Worm (Caenorhabditis elegans) whole organism, L4 larva: Measurements from ENCODE around the gene nlp-5.

ENCODE experiments used
- F44E2.7 ChIP-seq: fragments of 200-800 bp; sonication (Bioruptor generic); IDR thresholded peaks from 2 replicates; pipeline ENCODE4 v2.1.2; 2022; ENCODE audit warnings: missing genetic modification characterization, missing compliant biosample characterization
- F49E8.2 ChIP-seq: sonication (generic microtip); optimal IDR thresholded peaks from 2 replicates; lab custom pipeline; 2016; ENCODE audit warnings: missing compliant biosample characterization, mild to moderate bottlenecking, missing genetic modification characterization, borderline replicate concordance
- R02D3.7 ChIP-seq: fragments of 150-350 bp; sonication (generic microtip); optimal IDR thresholded peaks from 3 replicates; lab custom pipeline; 2014; ENCODE audit warnings: missing biosample characterization, missing genetic modification characterization
- T20F7.1 ChIP-seq: fragments of 200-800 bp; sonication (Bioruptor generic); optimal IDR thresholded peaks from 2 replicates; lab custom pipeline; 2018; ENCODE audit warnings: mild to moderate bottlenecking, missing genetic modification characterization, missing compliant biosample characterization
- T26A8.4 ChIP-seq: fragments of 200-800 bp; sonication (Bioruptor generic); IDR thresholded peaks from 2 replicates; pipeline ENCODE4 v1.3.6; 2022; ENCODE audit warnings: missing genetic modification characterization, missing compliant biosample characterization
- aha-1 ChIP-seq: fragments of 150-350 bp; peaks from one replicate; lab custom pipeline; 2014; ENCODE audit warnings: missing biosample characterization, missing genetic modification characterization
- arid-1 ChIP-seq: fragments of 200-800 bp; sonication (Bioruptor generic); conservative IDR thresholded peaks from 2 replicates; pipeline ENCODE4 v1.3.6; 2022; ENCODE audit warnings: missing genetic modification reagents, missing genetic modification characterization, missing compliant biosample characterization
- ceh-20 ChIP-seq: fragments of 200-800 bp; sonication (Bioruptor generic); IDR thresholded peaks from 2 replicates; pipeline ENCODE4 v1.3.6; 2022; ENCODE audit warnings: missing genetic modification reagents, missing genetic modification characterization, missing compliant biosample characterization
- ctbp-1 ChIP-seq: fragments of 200-800 bp; sonication (Bioruptor generic); IDR thresholded peaks from 2 replicates; pipeline ENCODE4 v1.3.6; 2022; ENCODE audit warnings: missing genetic modification reagents, missing genetic modification characterization, missing compliant biosample characterization
- daf-19 ChIP-seq: fragments of 200-800 bp; sonication (Bioruptor generic); conservative IDR thresholded peaks from 2 replicates; pipeline ENCODE4 v1.3.6; 2022; ENCODE audit warnings: missing genetic modification characterization, missing compliant biosample characterization
- dmd-8 ChIP-seq: fragments of 200-800 bp; sonication (Bioruptor generic); IDR thresholded peaks from 2 replicates; pipeline ENCODE4 v1.3.6; 2022; ENCODE audit warnings: missing genetic modification characterization, missing compliant biosample characterization
- dpl-1 ChIP-seq: fragments of 150-350 bp; optimal IDR thresholded peaks from 2 replicates; lab custom pipeline; 2014; ENCODE audit warnings: missing biosample characterization, missing genetic modification reagents, missing genetic modification characterization
- dve-1 ChIP-seq: sonication (generic microtip); optimal IDR thresholded peaks from 2 replicates; lab custom pipeline; 2017; ENCODE audit warnings: antibody characterized with exemption, mild to moderate bottlenecking, missing genetic modification characterization, missing compliant biosample characterization; ENCODE audit not compliant: insufficient read depth
- fos-1 ChIP-seq: fragments of 150-350 bp; optimal IDR thresholded peaks from 2 replicates; lab custom pipeline; 2014; ENCODE audit warnings: missing biosample characterization, missing genetic modification characterization
- hlh-30 ChIP-seq: sonication (generic microtip); optimal IDR thresholded peaks from 2 replicates; lab custom pipeline; 2017; ENCODE audit warnings: antibody characterized with exemption, mild to moderate bottlenecking, missing genetic modification characterization, missing compliant biosample characterization; ENCODE audit not compliant: insufficient read depth
- lim-7 ChIP-seq: fragments of 200-800 bp; sonication (Bioruptor generic); IDR thresholded peaks from 2 replicates; pipeline ENCODE4 v1.3.6; 2022; ENCODE audit warnings: missing genetic modification characterization, missing compliant biosample characterization
- lin-13 ChIP-seq: fragments of 150-350 bp; optimal IDR thresholded peaks from 2 replicates; lab custom pipeline; 2014; ENCODE audit warnings: missing biosample characterization, missing genetic modification reagents, missing genetic modification characterization
- lin-38 ChIP-seq: fragments of 200-800 bp; sonication (Bioruptor generic); IDR thresholded peaks from 2 replicates; pipeline ENCODE4 v1.3.6; 2022; ENCODE audit warnings: missing genetic modification reagents, missing genetic modification characterization, missing compliant biosample characterization
- lsy-2 ChIP-seq, 2 experiments: fragments of 150-350 bp in 1 of 2; sonication (generic microtip) in 1 of 2; optimal IDR thresholded peaks; 2 replicates each; lab custom pipeline; 2014 to 2017; ENCODE audit warnings: missing biosample characterization in 2 of 2, missing genetic modification characterization in 2 of 2
- mep-1 ChIP-seq: fragments of 150-350 bp; sonication (generic microtip); optimal IDR thresholded peaks from 3 replicates; lab custom pipeline; 2014; ENCODE audit warnings: missing biosample characterization, missing genetic modification characterization
- mes-2 ChIP-seq: sonication (generic microtip); optimal IDR thresholded peaks from 2 replicates; lab custom pipeline; 2016; ENCODE audit warnings: missing genotype, mild to moderate bottlenecking, missing genetic modification characterization, missing compliant biosample characterization; ENCODE audit not compliant: poor library complexity, severe bottlenecking
- mxl-3 ChIP-seq: fragments of 200-800 bp; sonication (Bioruptor generic); optimal IDR thresholded peaks from 2 replicates; lab custom pipeline; 2018; ENCODE audit warnings: mild to moderate bottlenecking, missing genetic modification characterization, missing compliant biosample characterization
- nhr-237 ChIP-seq: sonication (generic microtip); optimal IDR thresholded peaks from 2 replicates; lab custom pipeline; 2017; ENCODE audit warnings: missing biosample characterization, missing genetic modification characterization
- nhr-6 ChIP-seq: fragments of 150-350 bp; optimal IDR thresholded peaks from 2 replicates; lab custom pipeline; 2014; ENCODE audit warnings: missing biosample characterization, missing genetic modification characterization
- pha-4 ChIP-seq, 2 experiments: fragments of 150-350 bp in 1 of 2; fragments of 200-800 bp in 1 of 2; sonication (Bioruptor generic) in 1 of 2; IDR thresholded peaks in 1 of 2; optimal IDR thresholded peaks in 1 of 2; 2 replicates each; pipeline versions ENCODE4 v1.3.6 to Lab custom; 2014 to 2022; ENCODE audit warnings: missing genetic modification characterization in 2 of 2, missing genetic modification reagents in 2 of 2, missing biosample characterization in 1 of 2, missing compliant biosample characterization in 1 of 2
- spr-3 ChIP-seq: fragments of 200-800 bp; sonication (Bioruptor generic); optimal IDR thresholded peaks from 2 replicates; lab custom pipeline; 2018; ENCODE audit warnings: mild to moderate bottlenecking, missing genetic modification characterization, missing compliant biosample characterization
- unc-130 ChIP-seq: sonication (generic microtip); optimal IDR thresholded peaks from 2 replicates; lab custom pipeline; 2016; ENCODE audit warnings: missing genetic modification reagents, missing genetic modification characterization, missing compliant biosample characterization
- unc-62 ChIP-seq, 3 experiments: fragments of 150-350 bp in 1 of 3; sonication (generic microtip); optimal IDR thresholded peaks in 2 of 3; peaks in 1 of 3; 1 replicate in 1 of 3; 2 replicates in 2 of 3; lab custom pipeline; 2014 to 2017; ENCODE audit warnings: missing biosample characterization in 3 of 3, missing genetic modification characterization in 3 of 3, missing genetic modification reagents in 3 of 3, missing genotype in 1 of 3
- zip-11 ChIP-seq: fragments of 200-800 bp; sonication (Bioruptor generic); IDR thresholded peaks from 2 replicates; pipeline ENCODE4 v1.3.6; 2022; ENCODE audit warnings: missing genetic modification characterization, missing compliant biosample characterization

The nlp-5 gene

DNA sequence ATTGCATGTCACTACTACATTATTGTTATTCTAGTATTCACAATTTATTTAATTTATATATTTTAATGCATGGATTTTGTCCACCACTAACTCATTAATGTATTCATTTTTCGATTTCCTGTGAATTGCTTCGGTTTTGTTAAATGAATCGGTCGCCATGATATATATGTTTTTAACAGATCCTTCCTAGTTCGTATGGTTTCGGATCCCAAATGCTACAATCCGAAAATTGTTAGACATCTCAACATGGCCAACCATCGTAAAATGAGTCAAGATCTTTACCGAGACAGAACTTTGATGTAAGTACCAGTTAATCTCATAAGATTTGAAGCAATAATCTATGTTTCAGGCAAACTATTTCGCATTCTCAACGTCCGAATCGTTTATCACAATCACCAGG lies 34.8 kb downstream of the nlp-5 start:
- 0 out of 2 replicates have a peak, but pooled peaks have one; percentile 34 for TF ChIP-seq lin-38 (GFP tag; lab: Robert Waterston, UW)
- no peak for TF ChIP-seq arid-1
- TF ChIP-seq unc-62 (GFP tag; optimal IDR thresholded peaks at IDR 0.05 in 1 of 2; lab: Kevin White, UChicago): peak in 1 of 2 experiments; percentile 93
- TF ChIP-seq unc-62 (tag; optimal IDR thresholded peaks at IDR 0.05; lab: Kevin White, UChicago): no peak
- TF ChIP-seq, all 104 proteins: peak for 2

DNA sequence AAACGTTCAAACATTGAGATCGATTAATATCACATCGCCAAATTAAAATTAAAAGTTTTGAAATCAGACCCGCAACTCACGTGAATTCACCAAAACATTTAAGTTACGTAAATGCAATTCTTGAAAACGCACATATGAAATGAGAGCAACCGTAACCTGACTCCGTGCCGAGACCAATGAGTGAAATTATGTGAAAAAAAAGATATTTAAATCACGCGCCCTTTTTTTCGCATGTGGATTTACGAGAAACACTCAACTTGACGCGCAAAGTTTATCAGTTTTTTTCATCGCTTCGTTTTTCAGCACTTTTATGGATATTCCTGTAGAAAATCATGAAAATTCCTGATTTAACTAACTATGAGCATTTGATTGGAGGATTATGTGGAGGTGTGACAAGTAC lies 37.8 kb downstream of the nlp-5 start, which contains the start of the genes gei-14 and slc-25A32:
Gene gei-14 (minus strand): TSS at position 175 of the 400 bp plus-strand sequence.
Gene slc-25A32 (plus strand): TSS at position 242 of the 400 bp plus-strand sequence.
- peak in 1 of 2 experiments; percentile 82 for TF ChIP-seq lsy-2 (tag; optimal IDR thresholded peaks at IDR 0.05; lab: Kevin White, UChicago)
- peak; percentile 45 for TF ChIP-seq F49E8.2 (tag; lab: Kevin White, UChicago)
- TF ChIP-seq ceh-20 (GFP tag; lab: Robert Waterston, UW): no peak
- peak; percentile 84 for TF ChIP-seq R02D3.7 (tag; lab: Kevin White, UChicago)
- peak; percentile 65 for TF ChIP-seq unc-130 (GFP tag; lab: Kevin White, UChicago)
- TF ChIP-seq daf-19 (GFP tag; lab: Robert Waterston, UW): no peak
- no peak for TF ChIP-seq pha-4 (GFP tag; IDR thresholded peaks at IDR 0.05; lab: Robert Waterston, UW)
- peak; percentile 12 for TF ChIP-seq pha-4 (tag; optimal IDR thresholded peaks at IDR 0.05; lab: Kevin White, UChicago)
- TF ChIP-seq T20F7.1: no peak
- TF ChIP-seq lim-7 (GFP tag; lab: Robert Waterston, UW): no peak
- peak; percentile 54 for TF ChIP-seq mes-2 (tag; lab: Kevin White, UChicago)
- no peak for TF ChIP-seq dmd-8 (GFP tag; lab: Robert Waterston, UW)
- TF ChIP-seq nhr-6 (tag; lab: Kevin White, UChicago): peak; percentile 0
- TF ChIP-seq hlh-30 (tag; lab: Kevin White, UChicago): peak; percentile 52
- peak; percentile 89 for TF ChIP-seq dpl-1
- no peak for TF ChIP-seq T26A8.4 (GFP tag; lab: Robert Waterston, UW)
- peak; percentile 57 for TF ChIP-seq lin-38 (GFP tag; lab: Robert Waterston, UW)
- peak; percentile 45 for TF ChIP-seq lin-13

DNA sequence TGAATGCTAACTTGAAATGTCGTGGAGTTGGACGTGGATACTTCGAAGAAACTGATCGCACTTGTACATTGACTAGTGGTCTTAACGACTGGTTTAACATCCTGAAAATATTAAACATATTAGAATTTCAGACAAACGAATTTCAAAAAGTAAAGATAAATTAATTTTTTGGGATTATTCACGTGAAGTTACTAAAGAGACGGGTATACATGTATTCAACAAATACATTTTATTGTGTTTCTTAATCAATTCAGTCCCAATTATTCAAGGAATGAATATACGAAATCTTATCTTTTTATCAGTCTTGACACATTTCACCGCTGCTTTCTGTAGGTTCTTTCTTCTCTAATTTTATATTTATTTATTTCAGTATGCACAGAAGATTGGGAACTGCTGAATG lies 40.2 kb downstream of the nlp-5 start, which contains the start of the genes mrpl-10 and clec-142:
Gene mrpl-10 (minus strand): TSS at position 101 of the 400 bp plus-strand sequence.
Gene clec-142 (plus strand): TSS at position 264 of the 400 bp plus-strand sequence.
- TF ChIP-seq mxl-3 (GFP tag; lab: Kevin White, UChicago): no peak
- TF ChIP-seq zip-11 (GFP tag; lab: Robert Waterston, UW): no peak
- no peak for TF ChIP-seq fos-1 (tag; lab: Kevin White, UChicago)
- TF ChIP-seq nhr-237 (tag; lab: Kevin White, UChicago): no peak
- TF ChIP-seq F44E2.7: no peak

DNA sequence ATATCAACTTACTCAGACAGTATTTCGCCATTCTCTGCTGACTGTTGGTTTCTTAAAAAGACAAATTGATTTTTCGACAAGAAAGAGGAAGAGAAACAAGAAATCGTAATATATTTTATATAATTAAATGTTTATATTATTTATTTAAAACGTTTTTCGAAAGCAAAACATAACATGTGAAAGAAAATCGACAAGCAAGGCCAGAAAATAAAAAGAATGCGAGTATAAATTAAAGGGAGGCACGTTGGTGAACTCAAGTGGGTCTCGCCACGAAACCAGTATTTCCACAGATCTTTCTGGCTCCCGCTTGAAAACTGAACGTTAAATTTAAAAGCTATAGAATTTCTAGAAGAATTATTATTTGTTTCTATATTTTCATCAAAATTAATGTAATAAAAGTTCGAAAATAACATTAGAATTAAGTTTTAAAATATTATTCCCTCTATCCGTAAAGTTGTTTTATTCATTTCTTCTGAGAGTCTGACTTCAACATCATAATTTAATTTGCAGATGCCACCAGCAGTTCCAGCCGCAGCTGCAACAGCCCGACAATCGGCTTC lies 45.0 kb downstream of the nlp-5 start, which contains the start of the genes nst-1 and cct-4:
Gene nst-1 (minus strand): TSS at position 51 of the 560 bp plus-strand sequence.
Gene cct-4 (plus strand): TSS at position 510 of the 560 bp plus-strand sequence.
- TF ChIP-seq ctbp-1 (GFP tag; lab: Robert Waterston, UW) (no peak), spr-3 (no peak), aha-1 (tag; lab: Kevin White, UChicago) (peak; percentile 37), dpl-1 (peak; percentile 51), mxl-3 (GFP tag; lab: Kevin White, UChicago) (no peak), dve-1 (tag; lab: Kevin White, UChicago) (peak; percentile 13), lsy-2 (tag; optimal IDR thresholded peaks at IDR 0.05; lab: Kevin White, UChicago) (peak in 1 of 2 experiments; percentile 62), dmd-8 (GFP tag; lab: Robert Waterston, UW) (no peak), mes-2 (tag; lab: Kevin White, UChicago) (peak; percentile 49), mep-1 (peak; percentile 35), unc-62 (GFP tag; optimal IDR thresholded peaks at IDR 0.05 in 1 of 2; lab: Kevin White, UChicago) (peak in 1 of 2 experiments; percentile 50), unc-62 (tag; optimal IDR thresholded peaks at IDR 0.05; lab: Kevin White, UChicago) (no peak)
- TF ChIP-seq, all 104 proteins: peak for 7
